Fruit fly (Drosophila melanogaster): ENCODE data around the gene Fer1.

Fer1 gene

DNA sequence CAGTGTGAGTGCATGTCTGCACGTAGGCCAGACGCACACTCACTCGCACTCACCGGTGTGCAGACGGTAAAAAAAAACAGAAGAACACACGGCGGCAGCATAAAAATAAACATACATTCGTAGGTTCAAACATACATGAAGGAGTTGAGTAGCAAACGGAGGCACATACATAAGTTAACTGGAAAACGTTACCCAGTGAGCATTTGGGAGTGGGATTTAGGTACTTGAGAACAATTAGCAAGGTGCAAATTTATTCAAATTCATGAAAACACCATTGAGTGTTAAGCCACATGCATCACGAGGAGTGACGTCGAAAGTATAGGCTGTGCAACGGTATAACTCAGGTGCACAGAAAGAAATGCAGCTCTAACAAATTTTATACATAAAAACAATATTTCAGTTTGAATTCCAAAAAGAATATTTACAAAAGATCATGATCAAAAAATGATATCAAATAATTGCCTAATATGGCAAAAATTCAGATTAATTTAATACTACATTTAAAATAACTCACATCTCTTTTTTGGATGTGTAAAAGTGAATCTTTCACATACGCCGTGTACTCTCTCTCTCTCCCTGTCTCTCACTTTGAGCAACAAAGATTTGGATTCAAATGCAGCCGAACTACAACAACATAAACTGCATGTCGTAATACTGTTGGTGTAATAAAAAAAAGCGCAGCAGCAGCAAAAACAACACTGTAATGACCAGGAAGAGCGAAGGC is 27.3 kb upstream of the Fer1 start (continued):
- TF ChIP-seq Ravus (GFP tag; IDR thresholded peaks at IDR 0.05) (no peak), Oaz (GFP tag; IDR thresholded peaks at IDR 0.05) (no peak), Poxn (GFP tag; IDR thresholded peaks at IDR 0.05) (no peak), trem (tag; optimal IDR thresholded peaks at IDR 0.05) (peak; percentile 96), grn (GFP tag; optimal IDR thresholded peaks at IDR 0.05) (peak; percentile 58), vvl (GFP tag; IDR thresholded peaks at IDR 0.05) (no peak), CG16779 (GFP tag; IDR thresholded peaks at IDR 0.05) (no peak)

DNA sequence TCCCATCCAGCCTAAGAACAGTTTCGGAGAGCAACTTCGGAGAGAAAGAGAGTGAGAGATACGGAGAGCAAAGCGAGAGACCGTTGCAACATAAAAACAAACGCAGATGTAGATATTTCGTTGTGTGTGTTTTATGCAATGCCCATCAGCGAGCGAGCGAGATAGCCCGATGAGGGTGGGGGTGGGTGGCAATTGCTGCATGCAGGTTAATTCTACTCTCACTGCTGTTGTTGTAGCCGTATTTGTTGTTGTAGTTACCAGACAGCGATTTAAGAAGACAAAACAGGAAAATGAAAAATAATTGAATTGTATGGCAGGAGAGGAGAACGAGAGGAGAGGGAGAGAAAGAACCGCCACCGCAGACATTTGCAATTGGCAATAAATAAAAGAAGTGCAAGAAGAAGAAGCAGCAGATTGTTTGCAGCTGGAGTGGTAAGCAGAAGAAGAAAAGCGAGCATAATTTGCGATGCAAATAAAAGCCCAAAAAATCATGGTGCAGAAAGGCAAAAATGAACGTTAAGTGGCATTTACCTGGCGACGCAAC is 26.2 kb upstream of the Fer1 start:
- TF ChIP-seq Pdp1 (GFP tag; optimal IDR thresholded peaks at IDR 0.05): peak in 1 of 2 experiments; percentile 92
- TF ChIP-seq cad (GFP tag; optimal IDR thresholded peaks at IDR 0.05): peak; percentile 68
- no peak for TF ChIP-seq Hmr (GFP tag; optimal IDR thresholded peaks at IDR 0.05)
- no peak for TF ChIP-seq CG13287 (GFP tag; IDR thresholded peaks at IDR 0.05; ENCODE audit: partially characterized antibody)
- no peak for TF ChIP-seq CG9727 (GFP tag; optimal IDR thresholded peaks at IDR 0.05)
- peak; percentile 30; the same call in 1 of the 2 replicates for TF ChIP-seq sna (GFP tag; IDR thresholded peaks at IDR 0.05; ENCODE audit: partially characterized antibody)
- TF ChIP-seq p53 (GFP tag; optimal IDR thresholded peaks at IDR 0.05): no peak
- TF ChIP-seq Rx (GFP tag; IDR thresholded peaks at IDR 0.05): no peak
- no peak for TF ChIP-seq grau (tag; optimal IDR thresholded peaks at IDR 0.05)
- peak; percentile 78; the same call in 1 of the 4 replicates for TF ChIP-seq chinmo (GFP tag; IDR thresholded peaks at IDR 0.05; ENCODE audit: partially characterized antibody)
- no peak for TF ChIP-seq CG42726 (GFP tag; IDR thresholded peaks at IDR 0.05; ENCODE audit: partially characterized antibody)
- no peak for TF ChIP-seq B-H2 (GFP tag; optimal IDR thresholded peaks at IDR 0.05)
- TF ChIP-seq CG16813 (GFP tag; IDR thresholded peaks at IDR 0.05; ENCODE audit: partially characterized antibody): no peak
- TF ChIP-seq CG5953 (GFP tag; IDR thresholded peaks at IDR 0.05): no peak
- no peak for TF ChIP-seq ATbp (GFP tag; optimal IDR thresholded peaks at IDR 0.05)
- peak; percentile 78 for TF ChIP-seq pros (GFP tag; optimal IDR thresholded peaks at IDR 0.05)
- no peak; the same call in 1 of the 2 replicates for TF ChIP-seq dati (GFP tag; IDR thresholded peaks at IDR 0.05)
- TF ChIP-seq Ada2b (GFP tag; IDR thresholded peaks at IDR 0.05): no peak
- peak; percentile 72 for TF ChIP-seq D (optimal IDR thresholded peaks at IDR 0.05)
- no peak for TF ChIP-seq D (GFP tag; optimal IDR thresholded peaks at IDR 0.05)
- no peak for TF ChIP-seq knrl (GFP tag; IDR thresholded peaks at IDR 0.05; ENCODE audit: partially characterized antibody)
- no peak for TF ChIP-seq CG7963 (GFP tag; IDR thresholded peaks at IDR 0.05; ENCODE audit: partially characterized antibody)
- no peak for TF ChIP-seq CG11695 (GFP tag; IDR thresholded peaks at IDR 0.05)
- no peak for TF ChIP-seq dmrt99B (tag; optimal IDR thresholded peaks at IDR 0.05)
- no peak for TF ChIP-seq Eip74EF (GFP tag; optimal IDR thresholded peaks at IDR 0.05)
- TF ChIP-seq jigr1 (GFP tag; IDR thresholded peaks at IDR 0.05): no peak
- no peak for TF ChIP-seq NK7.1 (GFP tag; optimal IDR thresholded peaks at IDR 0.05)
- no peak for TF ChIP-seq D19A (tag; optimal IDR thresholded peaks at IDR 0.05)
- TF ChIP-seq CG9609 (GFP tag; optimal IDR thresholded peaks at IDR 0.05): no peak
- peak; percentile 95 for TF ChIP-seq CG15479 (GFP tag; optimal IDR thresholded peaks at IDR 0.05)
- no peak for TF ChIP-seq pan (optimal IDR thresholded peaks at IDR 0.05)
- no peak for TF ChIP-seq pan (GFP tag; optimal IDR thresholded peaks at IDR 0.05 in 1 of 2, IDR thresholded peaks at IDR 0.05 in 1 of 2)
- no peak for TF ChIP-seq Ptx1 (GFP tag; IDR thresholded peaks at IDR 0.05)
- no peak for TF ChIP-seq CG8290 (GFP tag; optimal IDR thresholded peaks at IDR 0.05)
- no peak for TF ChIP-seq CG8290 (tag; optimal IDR thresholded peaks at IDR 0.05)
- no peak for TF ChIP-seq sug (tag; optimal IDR thresholded peaks at IDR 0.05)
- no peak for TF ChIP-seq vnd (GFP tag; IDR thresholded peaks at IDR 0.05; ENCODE audit: partially characterized antibody)
- peak; percentile 71 for TF ChIP-seq yki (optimal IDR thresholded peaks at IDR 0.05)
- TF ChIP-seq odd (GFP tag; optimal IDR thresholded peaks at IDR 0.05): no peak
- TF ChIP-seq CG14441 (GFP tag; IDR thresholded peaks at IDR 0.05): no peak
- no peak for TF ChIP-seq amos (GFP tag; IDR thresholded peaks at IDR 0.05; ENCODE audit: partially characterized antibody)

Data from whole organism, embryonic.